Fruit fly (Drosophila melanogaster) whole organism, wandering third instar larva: Measurements from ENCODE around the gene Rad23.

Experiments
- Abd-B ChIP-seq: fragments of >200 bp; optimal IDR thresholded peaks from 2 replicates; lab custom pipeline; 2017; ENCODE audit warnings: missing biosample characterization, missing genetic modification characterization
- CG32264 ChIP-seq: fragments of 200-800 bp; sonication (Bioruptor generic); optimal IDR thresholded peaks from 2 replicates; lab custom pipeline; 2016; ENCODE audit warnings: missing biosample characterization, missing genetic modification characterization
- CG9705 ChIP-seq: fragments of 200-800 bp; sonication (Bioruptor generic); optimal IDR thresholded peaks from 2 replicates; lab custom pipeline; 2018; ENCODE audit warnings: missing biosample characterization, mild to moderate bottlenecking, missing genetic modification characterization
- CrebA ChIP-seq: fragments of 200-800 bp; sonication (Bioruptor generic); optimal IDR thresholded peaks from 2 replicates; lab custom pipeline; 2016; ENCODE audit warnings: missing biosample characterization, mild to moderate bottlenecking, missing genetic modification characterization, borderline replicate concordance
- Dfd ChIP-seq: fragments of >200 bp; optimal IDR thresholded peaks from 2 replicates; lab custom pipeline; 2017; ENCODE audit warnings: missing biosample characterization, missing genetic modification characterization
- Dif ChIP-seq: fragments of 200-275, 200-300 bp; sonication (Bioruptor generic); optimal IDR thresholded peaks from 2 replicates; lab custom pipeline; 2018; ENCODE audit warnings: missing biosample characterization, missing genetic modification characterization; ENCODE audit not compliant: partially characterized antibody
- GATAd ChIP-seq: sonication (Bioruptor generic); optimal IDR thresholded peaks from 2 replicates; lab custom pipeline; 2016; ENCODE audit warnings: missing biosample characterization, missing genetic modification characterization
- HLH106 ChIP-seq: fragments of 200-800 bp; optimal IDR thresholded peaks from 3 replicates; lab custom pipeline; 2019; ENCODE audit warnings: missing biosample characterization, mild to moderate bottlenecking, missing genetic modification characterization, moderate library complexity
- Hnf4 ChIP-seq: fragments of 200-800 bp; sonication (Bioruptor generic); optimal IDR thresholded peaks from 2 replicates; lab custom pipeline; 2016; ENCODE audit warnings: missing biosample characterization, mild to moderate bottlenecking, missing genetic modification characterization
- Hr78 ChIP-seq: fragments of >200 bp; optimal IDR thresholded peaks from 2 replicates; lab custom pipeline; 2017; ENCODE audit warnings: missing biosample characterization, missing genetic modification characterization
- Hr83 ChIP-seq: fragments of 200-300 bp; sonication (Bioruptor generic); optimal IDR thresholded peaks from 2 replicates; lab custom pipeline; 2016; ENCODE audit warnings: missing biosample characterization, mild to moderate bottlenecking, missing genetic modification characterization, moderate library complexity; ENCODE audit not compliant: poor library complexity, severe bottlenecking
- Jra ChIP-seq: sonication (Bioruptor generic); optimal IDR thresholded peaks from 2 replicates; lab custom pipeline; 2016; ENCODE audit warnings: missing biosample characterization, missing genetic modification characterization
- Mio ChIP-seq: sonication (Bioruptor generic); optimal IDR thresholded peaks from 2 replicates; lab custom pipeline; 2016; ENCODE audit warnings: missing biosample characterization, missing genetic modification characterization
- Myc ChIP-seq: fragments of >200 bp; optimal IDR thresholded peaks from 2 replicates; lab custom pipeline; 2017
- N ChIP-seq: fragments of >200 bp; optimal IDR thresholded peaks from 2 replicates; lab custom pipeline; 2018; ENCODE audit warnings: missing biosample characterization, missing external identifiers, missing genetic modification characterization
- OdsH ChIP-seq: fragments of 200-800 bp; sonication (Bioruptor generic); optimal IDR thresholded peaks from 2 replicates; lab custom pipeline; 2016; ENCODE audit warnings: missing biosample characterization, mild to moderate bottlenecking, missing genetic modification characterization
- Rel ChIP-seq, 2 experiments: fragments of 200-800 bp; sonication (Bioruptor generic) in 1 of 2; optimal IDR thresholded peaks; 2 replicates in 1 of 2; 3 replicates in 1 of 2; lab custom pipeline; 2016 to 2019; ENCODE audit warnings: mild to moderate bottlenecking in 2 of 2, missing biosample characterization in 2 of 2, missing genetic modification characterization in 2 of 2, moderate library complexity in 1 of 2
- Sp1 ChIP-seq: fragments of 200-800 bp; sonication (Bioruptor generic); optimal IDR thresholded peaks from 3 replicates; lab custom pipeline; 2019; ENCODE audit warnings: missing biosample characterization, mild to moderate bottlenecking, missing genetic modification characterization, moderate library complexity
- Vsx2 ChIP-seq: fragments of 200-300, 225-300 bp; sonication (Bioruptor generic); optimal IDR thresholded peaks from 2 replicates; lab custom pipeline; 2018; ENCODE audit warnings: missing biosample characterization, missing genetic modification characterization; ENCODE audit not compliant: partially characterized antibody
- br ChIP-seq: fragments of 200-800 bp; sonication (Bioruptor generic); optimal IDR thresholded peaks from 2 replicates; lab custom pipeline; 2016; ENCODE audit warnings: missing biosample characterization, missing genetic modification characterization
- brk ChIP-seq: fragments of 200-800 bp; sonication (Bioruptor generic); optimal IDR thresholded peaks from 2 replicates; lab custom pipeline; 2016; ENCODE audit warnings: missing biosample characterization, mild to moderate bottlenecking, missing genetic modification characterization
- ey ChIP-seq: fragments of 200-800 bp; sonication (Bioruptor generic); optimal IDR thresholded peaks from 2 replicates; lab custom pipeline; 2016; ENCODE audit warnings: missing biosample characterization, missing genetic modification characterization
- foxo ChIP-seq, 2 experiments: fragments of 200-800 bp; sonication (Bioruptor generic); optimal IDR thresholded peaks; 2 replicates in 1 of 2; 3 replicates in 1 of 2; lab custom pipeline; 2016 to 2017; ENCODE audit warnings: missing biosample characterization in 2 of 2, missing genetic modification characterization in 2 of 2
- fru ChIP-seq: fragments of 200-800 bp; sonication (Bioruptor generic); optimal IDR thresholded peaks from 3 replicates; lab custom pipeline; 2016; ENCODE audit warnings: missing biosample characterization, mild to moderate bottlenecking, missing genetic modification characterization
- h ChIP-seq: fragments of 200-800 bp; sonication (Bioruptor generic); optimal IDR thresholded peaks from 3 replicates; lab custom pipeline; 2016; ENCODE audit warnings: missing biosample characterization, mild to moderate bottlenecking, missing genetic modification characterization
- jim ChIP-seq: fragments of 175-275, 200-325 bp; sonication (Bioruptor generic); optimal IDR thresholded peaks from 2 replicates; lab custom pipeline; 2016; ENCODE audit warnings: missing biosample characterization, mild to moderate bottlenecking, missing genetic modification characterization
- lola ChIP-seq: fragments of >200 bp; optimal IDR thresholded peaks from 2 replicates; lab custom pipeline; 2017; ENCODE audit warnings: missing biosample characterization, missing genetic modification characterization
- psq ChIP-seq: fragments of 200-800 bp; sonication (Bioruptor generic); optimal IDR thresholded peaks from 3 replicates; lab custom pipeline; 2017; ENCODE audit warnings: missing biosample characterization, mild to moderate bottlenecking, missing genetic modification characterization, moderate library complexity
- rgr ChIP-seq: fragments of 200-800 bp; sonication (Bioruptor generic); optimal IDR thresholded peaks from 3 replicates; lab custom pipeline; 2016; ENCODE audit warnings: missing biosample characterization, mild to moderate bottlenecking, missing genetic modification characterization
- sage ChIP-seq: fragments of 200-800 bp; sonication (Bioruptor generic); optimal IDR thresholded peaks from 2 replicates; lab custom pipeline; 2016; ENCODE audit warnings: missing biosample characterization, mild to moderate bottlenecking, missing genetic modification characterization
- sv ChIP-seq: fragments of 200-800 bp; sonication (Bioruptor generic); optimal IDR thresholded peaks from 3 replicates; lab custom pipeline; 2016; ENCODE audit warnings: missing biosample characterization, missing genetic modification characterization
- usp ChIP-seq: fragments of >200 bp; optimal IDR thresholded peaks from 2 replicates; lab custom pipeline; 2017; ENCODE audit warnings: missing biosample characterization, missing genetic modification characterization
- woc ChIP-seq: sonication (Bioruptor generic); optimal IDR thresholded peaks from 2 replicates; lab custom pipeline; 2016; ENCODE audit warnings: missing biosample characterization, mild to moderate bottlenecking, missing genetic modification characterization

Rad23 gene

DNA sequence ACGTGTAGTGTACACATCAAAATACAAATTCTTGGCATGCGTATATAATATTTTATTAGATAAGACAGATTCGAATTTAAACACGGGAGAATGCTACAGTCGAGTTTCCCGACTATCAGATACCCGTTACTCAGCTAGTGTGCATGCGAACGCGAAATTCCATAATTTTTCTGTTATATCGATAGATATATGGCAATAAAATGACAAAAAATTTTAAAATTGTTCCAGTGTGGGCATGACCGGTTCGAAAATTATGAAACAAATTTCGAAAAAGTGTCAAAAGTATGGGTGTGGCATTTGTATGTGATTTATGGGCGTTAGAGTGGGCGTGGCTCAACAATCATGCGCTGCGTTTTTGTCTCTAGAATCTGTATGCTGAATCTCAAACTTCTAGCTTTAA, 24.4 kb downstream of the Rad23 start:
- TF ChIP-seq Dfd, result peak; percentile 94
- TF ChIP-seq Sp1 (GFP tag; lab: Kevin White, UChicago), result no peak

DNA sequence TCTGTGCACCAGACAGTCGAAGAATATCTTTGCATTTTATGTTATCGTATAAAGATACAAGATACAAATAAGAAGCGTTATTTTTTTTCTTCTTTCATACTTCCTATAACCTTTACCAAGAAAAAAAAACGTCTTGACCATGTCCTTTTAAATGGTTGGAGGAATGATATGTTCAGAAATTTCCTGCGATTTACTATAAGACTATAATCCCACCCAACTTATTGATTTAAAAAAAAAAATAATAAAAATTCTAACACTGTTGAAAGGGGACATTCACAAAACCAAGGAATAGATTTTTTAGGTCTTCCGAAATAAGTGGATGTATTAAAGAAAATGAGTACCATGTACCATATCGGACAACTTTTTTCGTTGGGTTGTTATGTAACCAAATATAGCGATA, 28.1 kb downstream of the Rad23 start:
- TF ChIP-seq Vsx2 (GFP tag; lab: Kevin White, UChicago) (no peak), CG9705 (GFP tag; lab: Kevin White, UChicago) (no peak), OdsH (GFP tag; lab: Kevin White, UChicago) (no peak), GATAd (no peak), sage (GFP tag; lab: Kevin White, UChicago) (no peak), HLH106 (tag; lab: Kevin White, UChicago) (no peak)

- no peak for TF ChIP-seq Myc
- no peak for TF ChIP-seq Dif (GFP tag; lab: Kevin White, UChicago)
- no peak for TF ChIP-seq OdsH (GFP tag; lab: Kevin White, UChicago)
- no peak for TF ChIP-seq Mio (GFP tag; lab: Kevin White, UChicago)
- no peak for TF ChIP-seq foxo (GFP tag; optimal IDR thresholded peaks at IDR 0.05; lab: Kevin White, UChicago)
- TF ChIP-seq psq (GFP tag; lab: Kevin White, UChicago), result no peak
- peak; percentile 28 for TF ChIP-seq brk
- no peak for TF ChIP-seq N (GFP tag; lab: Kevin White, UChicago)
- peak; percentile 20 for TF ChIP-seq woc (GFP tag; lab: Kevin White, UChicago)
- TF ChIP-seq br (GFP tag; lab: Kevin White, UChicago), result no peak
- TF ChIP-seq Rel (GFP tag; optimal IDR thresholded peaks at IDR 0.05; lab: Kevin White, UChicago), result no peak
- TF ChIP-seq Rel (tag; optimal IDR thresholded peaks at IDR 0.05; lab: Kevin White, UChicago), result no peak
These were observed 50.4 kb downstream of the Rad23 start, which contains the start of gene PMCA for dm6 chr4:358093-358929. Gene PMCA, minus strand, starts transcription at chr4:358917.

- TF ChIP-seq Rel (GFP tag; optimal IDR thresholded peaks at IDR 0.05; lab: Kevin White, UChicago) (no peak), Rel (tag; optimal IDR thresholded peaks at IDR 0.05; lab: Kevin White, UChicago) (no peak), sage (GFP tag; lab: Kevin White, UChicago) (no peak), CrebA (no peak), Hr83 (GFP tag; lab: Kevin White, UChicago) (no peak), h (GFP tag; lab: Kevin White, UChicago) (no peak), br (GFP tag; lab: Kevin White, UChicago) (no peak), rgr (GFP tag; lab: Kevin White, UChicago) (no peak), N (GFP tag; lab: Kevin White, UChicago) (no peak), ey (GFP tag; lab: Kevin White, UChicago) (no peak), woc (GFP tag; lab: Kevin White, UChicago) (no peak), CG32264 (GFP tag; lab: Kevin White, UChicago) (no peak), Dfd (no peak), psq (GFP tag; lab: Kevin White, UChicago) (no peak), fru (GFP tag; lab: Kevin White, UChicago) (no peak), Abd-B (GFP tag; lab: Kevin White, UChicago) (no peak), Dif (GFP tag; lab: Kevin White, UChicago) (no peak)
These were observed 51.0 kb downstream of the Rad23 start for dm6 chr4:358930-359268.

dm6 chr4:359759-360290, 51.9 kb downstream of the Rad23 start, which contains the start of gene Hcf:
Gene Hcf, plus strand, starts transcription at chr4:359938.
- TF ChIP-seq N (GFP tag; lab: Kevin White, UChicago) (peak; percentile 93), sv (no peak), Sp1 (GFP tag; lab: Kevin White, UChicago) (no peak), Hr78 (GFP tag; lab: Kevin White, UChicago) (peak; percentile 54), woc (GFP tag; lab: Kevin White, UChicago) (peak; percentile 60), Hr83 (GFP tag; lab: Kevin White, UChicago) (peak; percentile 13), usp (GFP tag; lab: Kevin White, UChicago) (no peak), jim (no peak), CrebA (peak; percentile 31), Vsx2 (GFP tag; lab: Kevin White, UChicago) (peak; percentile 42), sage (GFP tag; lab: Kevin White, UChicago) (peak; percentile 45), Jra (no peak), Hnf4 (GFP tag; lab: Kevin White, UChicago) (peak; percentile 17), brk (peak; percentile 55), h (GFP tag; lab: Kevin White, UChicago) (no peak), psq (GFP tag; lab: Kevin White, UChicago) (no peak), lola (GFP tag; lab: Kevin White, UChicago) (peak; percentile 49)
